Worm (Caenorhabditis elegans): ENCODE results near the gene ins-6.

The ins-6 gene

ce11 chrII:6025647-6026046, 25.4 kb downstream of the ins-6 start:
- TF ChIP-seq ceh-45 (GFP tag; IDR thresholded peaks at IDR 0.05), result no peak
- TF ChIP-seq ceh-30 (tag; optimal IDR thresholded peaks at IDR 0.05), result no peak
- TF ChIP-seq ref-2 (tag; optimal IDR thresholded peaks at IDR 0.05), result no peak
- TF ChIP-seq zip-5 (tag; optimal IDR thresholded peaks at IDR 0.05), result no peak
- TF ChIP-seq lin-11 (tag; optimal IDR thresholded peaks at IDR 0.05), result no peak
- TF ChIP-seq ceh-22 (tag; optimal IDR thresholded peaks at IDR 0.05), result no peak
- TF ChIP-seq dve-1 (tag; optimal IDR thresholded peaks at IDR 0.05), result no peak
- no peak for TF ChIP-seq syd-9 (tag; optimal IDR thresholded peaks at IDR 0.05)
- TF ChIP-seq lim-6 (tag; optimal IDR thresholded peaks at IDR 0.05), result no peak
- no peak for TF ChIP-seq Y22D7AL.16 (tag; optimal IDR thresholded peaks at IDR 0.05)

ce11 chrII:6026646-6027045, 26.4 kb downstream of the ins-6 start:
- peak; percentile 81 for TF ChIP-seq pqm-1 (tag; optimal IDR thresholded peaks at IDR 0.05)
- peak; percentile 94 for TF ChIP-seq elt-2 (tag; optimal IDR thresholded peaks at IDR 0.05)
- TF ChIP-seq syd-9 (tag; optimal IDR thresholded peaks at IDR 0.05), result no peak
- no peak for TF ChIP-seq K02D7.2 (tag; optimal IDR thresholded peaks at IDR 0.05)

ce11 chrII:6028594-6029141, 28.4 kb downstream of the ins-6 start:
- TF ChIP-seq ceh-6 (GFP tag; optimal IDR thresholded peaks at IDR 0.05), result no peak
- TF ChIP-seq rnt-1 (tag; optimal IDR thresholded peaks at IDR 0.05), result peak; percentile 55
- peak; percentile 66 for TF ChIP-seq unc-55 (GFP tag; optimal IDR thresholded peaks at IDR 0.05)
- peak; percentile 59 for TF ChIP-seq ceh-18 (tag; optimal IDR thresholded peaks at IDR 0.05)

ce11 chrII:6031106-6031505, 30.9 kb downstream of the ins-6 start, which contains the start of gene frpr-16:
Gene frpr-16 (minus strand): TSS chrII:6031206.
- TF ChIP-seq hlh-30 (tag; optimal IDR thresholded peaks at IDR 0.05; ENCODE audit: insufficient read depth) (no peak), hlh-15 (tag; optimal IDR thresholded peaks at IDR 0.05) (no peak), unc-55 (GFP tag; optimal IDR thresholded peaks at IDR 0.05) (no peak), pha-4 (tag; optimal IDR thresholded peaks at IDR 0.05) (no peak)

- TF ChIP-seq fax-1 (tag; optimal IDR thresholded peaks at IDR 0.05), result no peak
- TF ChIP-seq ceh-24 (tag; optimal IDR thresholded peaks at IDR 0.05), result no peak
- TF ChIP-seq ref-2 (tag; optimal IDR thresholded peaks at IDR 0.05), result no peak
- no peak for TF ChIP-seq gmeb-2 (tag; optimal IDR thresholded peaks at IDR 0.05)
- TF ChIP-seq npax-4 (tag; optimal IDR thresholded peaks at IDR 0.05), result no peak
- no peak for TF ChIP-seq hlh-8 (tag; optimal IDR thresholded peaks at IDR 0.05)
- no peak for TF ChIP-seq lin-11 (tag; optimal IDR thresholded peaks at IDR 0.05)
These were observed 42.9 kb downstream of the ins-6 start, which contains the start of gene R12C12.10 for ce11 chrII:6043166-6043565. Gene R12C12.10 (minus strand): TSS chrII:6043266.

- TF ChIP-seq nhr-232 (tag; optimal IDR thresholded peaks at IDR 0.05) (no peak), unc-42 (tag; optimal IDR thresholded peaks at IDR 0.05) (no peak), ceh-31 (tag; optimal IDR thresholded peaks at IDR 0.05) (no peak), odd-2 (tag; optimal IDR thresholded peaks at IDR 0.05) (no peak), ceh-22 (tag; optimal IDR thresholded peaks at IDR 0.05) (no peak)
These were observed 44.8 kb downstream of the ins-6 start, which contains the start of gene R12C12.5 for ce11 chrII:6045048-6045447. Gene R12C12.5 (minus strand): TSS chrII:6045148.

ce11 chrII:6046023-6046631, 45.9 kb downstream of the ins-6 start:
- peak; percentile 6 for TF ChIP-seq ceh-18 (tag; optimal IDR thresholded peaks at IDR 0.05)
- TF ChIP-seq ceh-22 (tag; optimal IDR thresholded peaks at IDR 0.05), result no peak
- no peak for TF ChIP-seq Y22D7AL.16 (tag; optimal IDR thresholded peaks at IDR 0.05)
- no peak for TF ChIP-seq hlh-30 (tag; optimal IDR thresholded peaks at IDR 0.05; ENCODE audit: insufficient read depth)
- TF ChIP-seq F13H6.1 (tag; optimal IDR thresholded peaks at IDR 0.05), result no peak
- TF ChIP-seq madf-2 (tag; optimal IDR thresholded peaks at IDR 0.05), result no peak
- TF ChIP-seq ceh-9 (tag; optimal IDR thresholded peaks at IDR 0.05), result no peak
- TF ChIP-seq fkh-10 (GFP tag; optimal IDR thresholded peaks at IDR 0.05), result no peak
- no peak for TF ChIP-seq nhr-11 (tag; optimal IDR thresholded peaks at IDR 0.05)
